Fruit fly (Drosophila melanogaster) whole organism, embryonic: ENCODE measurements around the gene CG6325.

Source experiments
- Ada2b ChIP-seq: fragments of 200-800 bp; sonication (Bioruptor generic); IDR thresholded peaks from 2 replicates; pipeline ENCODE4 v1.3.6; 2022; ENCODE audit warnings: missing biosample characterization, missing genetic modification characterization
- Adf1 ChIP-seq: fragments of 200-800 bp; sonication (Bioruptor generic); IDR thresholded peaks from 2 replicates; pipeline ENCODE4 v1.3.6; 2022; ENCODE audit warnings: missing biosample characterization, missing genetic modification characterization
- Atf3 ChIP-seq: fragments of 200-800 bp; sonication (Bioruptor generic); optimal IDR thresholded peaks from 3 replicates; lab custom pipeline; 2016; ENCODE audit warnings: missing biosample characterization, missing genetic modification characterization
- CG1024 ChIP-seq: fragments of 200-800 bp; sonication (Bioruptor generic); IDR thresholded peaks from 2 replicates; pipeline ENCODE4 v1.3.6; 2022; ENCODE audit warnings: missing biosample characterization, missing genetic modification characterization
- CG10321 ChIP-seq: fragments of 200-800 bp; sonication (Bioruptor generic); IDR thresholded peaks from 2 replicates; pipeline ENCODE4 v1.3.6; 2022; ENCODE audit warnings: missing biosample characterization, missing genetic modification characterization
- CG10462 ChIP-seq: fragments of 200-800 bp; sonication (Bioruptor generic); optimal IDR thresholded peaks from 2 replicates; lab custom pipeline; 2016; ENCODE audit warnings: missing biosample characterization, missing genetic modification characterization
- CG14014 ChIP-seq: fragments of 200-800 bp; sonication (Bioruptor generic); IDR thresholded peaks from 2 replicates; pipeline ENCODE4 v1.3.6; 2022; ENCODE audit warnings: missing biosample characterization, missing genetic modification characterization
- CG15073 ChIP-seq: fragments of 200-800 bp; sonication (Bioruptor generic); optimal IDR thresholded peaks from 2 replicates; lab custom pipeline; 2016; ENCODE audit warnings: missing biosample characterization, missing genetic modification characterization
- CG1529 ChIP-seq: fragments of 200-800 bp; sonication (Bioruptor generic); optimal IDR thresholded peaks from 3 replicates; lab custom pipeline; 2018; ENCODE audit warnings: missing biosample characterization, missing genetic modification characterization
- CG1603 ChIP-seq: fragments of 200-800 bp; sonication (Bioruptor generic); optimal IDR thresholded peaks from 2 replicates; lab custom pipeline; 2019; ENCODE audit warnings: missing biosample characterization, mild to moderate bottlenecking, missing genetic modification characterization, moderate library complexity
- CG16815 ChIP-seq: fragments of 200-800 bp; sonication (Bioruptor generic); optimal IDR thresholded peaks from 3 replicates; lab custom pipeline; 2017; ENCODE audit warnings: missing biosample characterization, mild to moderate bottlenecking, missing genetic modification characterization
- CG2678 ChIP-seq: fragments of 200-800 bp; sonication (Bioruptor generic); optimal IDR thresholded peaks from 3 replicates; lab custom pipeline; 2019; ENCODE audit warnings: missing biosample characterization, mild to moderate bottlenecking, missing genetic modification characterization, moderate library complexity
- CG2712 ChIP-seq: fragments of 200-800 bp; optimal IDR thresholded peaks from 3 replicates; lab custom pipeline; 2019; ENCODE audit warnings: missing biosample characterization, mild to moderate bottlenecking, missing genetic modification characterization, moderate library complexity
- CG2889 ChIP-seq: fragments of 200-800 bp; sonication (Bioruptor generic); IDR thresholded peaks from 3 replicates; pipeline ENCODE4 v1.3.6; 2022; ENCODE audit warnings: missing biosample characterization, missing genetic modification characterization
- CG30431 ChIP-seq: fragments of 200-800 bp; sonication (Bioruptor generic); optimal IDR thresholded peaks from 2 replicates; lab custom pipeline; 2017; ENCODE audit warnings: missing biosample characterization, missing genetic modification characterization
- CG31441 ChIP-seq: fragments of 200-800 bp; sonication (Bioruptor generic); IDR thresholded peaks from 2 replicates; pipeline ENCODE4 v1.3.6; 2022; ENCODE audit warnings: missing biosample characterization, missing genetic modification characterization
- CG34376 ChIP-seq: fragments of 200-800 bp; sonication (Bioruptor generic); optimal IDR thresholded peaks from 2 replicates; lab custom pipeline; 2018; ENCODE audit warnings: missing biosample characterization, mild to moderate bottlenecking, missing genetic modification characterization
- CG4707 ChIP-seq: fragments of 200-800 bp; sonication (Bioruptor generic); optimal IDR thresholded peaks from 2 replicates; lab custom pipeline; 2018; ENCODE audit warnings: missing biosample characterization, mild to moderate bottlenecking, missing genetic modification characterization, moderate library complexity
- CG5953 ChIP-seq: fragments of 200-800 bp; sonication (Bioruptor generic); IDR thresholded peaks from 2 replicates; pipeline ENCODE4 v1.3.6; 2022; ENCODE audit warnings: missing biosample characterization, missing genetic modification characterization
- CG8478 ChIP-seq: fragments of >200 bp; optimal IDR thresholded peaks from 2 replicates; lab custom pipeline; 2018
- CG9797 ChIP-seq: fragments of 200-800 bp; sonication (Bioruptor generic); optimal IDR thresholded peaks from 3 replicates; lab custom pipeline; 2018; ENCODE audit warnings: missing biosample characterization, mild to moderate bottlenecking, missing genetic modification characterization
- CG9932 ChIP-seq: fragments of 200-800 bp; sonication (Bioruptor generic); IDR thresholded peaks from 2 replicates; pipeline ENCODE4 v1.3.6; 2022; ENCODE audit warnings: missing biosample characterization, missing genetic modification characterization
- ERR ChIP-seq: fragments of 200-800 bp; sonication (Bioruptor generic); optimal IDR thresholded peaks from 2 replicates; lab custom pipeline; 2016; ENCODE audit warnings: missing biosample characterization, missing genetic modification characterization
- GATAe ChIP-seq: fragments of 200-800 bp; sonication (Bioruptor generic); conservative IDR thresholded peaks from 2 replicates; pipeline ENCODE4 v1.3.6; 2022; ENCODE audit warnings: missing biosample characterization, missing genetic modification characterization
- Hmr ChIP-seq: fragments of 200-800 bp; sonication (Bioruptor generic); optimal IDR thresholded peaks from 3 replicates; lab custom pipeline; 2017; ENCODE audit warnings: mild to moderate bottlenecking, missing biosample characterization, missing genetic modification reagents, missing genetic modification characterization
- MESR4 ChIP-seq: fragments of 200-800 bp; sonication (Bioruptor generic); optimal IDR thresholded peaks from 2 replicates; lab custom pipeline; 2018; ENCODE audit warnings: missing biosample characterization, mild to moderate bottlenecking, missing genetic modification characterization, moderate library complexity
- Max ChIP-seq: fragments of 200-800 bp; sonication (Bioruptor generic); optimal IDR thresholded peaks from 2 replicates; lab custom pipeline; 2016; ENCODE audit warnings: missing biosample characterization, mild to moderate bottlenecking, missing genetic modification characterization
- Nf-YC ChIP-seq: fragments of 200-800 bp; optimal IDR thresholded peaks from 3 replicates; lab custom pipeline; 2019; ENCODE audit warnings: missing biosample characterization, mild to moderate bottlenecking, missing genetic modification characterization, moderate library complexity
- Oli ChIP-seq: fragments of 200-800 bp; sonication (Bioruptor generic); optimal IDR thresholded peaks from 2 replicates; lab custom pipeline; 2018; ENCODE audit warnings: missing biosample characterization, mild to moderate bottlenecking, missing genetic modification characterization, moderate library complexity
- Optix ChIP-seq: fragments of 200-800 bp; sonication (Bioruptor generic); IDR thresholded peaks from 3 replicates; pipeline ENCODE4 v1.3.6; 2022; ENCODE audit warnings: missing biosample characterization, missing genetic modification characterization
- Rfx ChIP-seq: fragments of 200-800 bp; sonication (Bioruptor generic); IDR thresholded peaks from 2 replicates; pipeline ENCODE4 v1.3.6; 2022; ENCODE audit warnings: missing biosample characterization, missing genetic modification characterization
- Vsx1 ChIP-seq: fragments of 200-800 bp; sonication (Bioruptor generic); optimal IDR thresholded peaks from 2 replicates; lab custom pipeline; 2017; ENCODE audit warnings: missing biosample characterization, mild to moderate bottlenecking, missing genetic modification characterization, missing genetic modification reagents
- ab ChIP-seq: fragments of 200-800 bp; sonication (Bioruptor generic); optimal IDR thresholded peaks from 2 replicates; lab custom pipeline; 2016; ENCODE audit warnings: missing biosample characterization, missing genetic modification characterization
- bab2 ChIP-seq: fragments of 200-800 bp; sonication (Bioruptor generic); optimal IDR thresholded peaks from 2 replicates; lab custom pipeline; 2016; ENCODE audit warnings: missing biosample characterization, missing genetic modification characterization
- btn ChIP-seq: fragments of 200-800 bp; sonication (Bioruptor generic); optimal IDR thresholded peaks from 2 replicates; lab custom pipeline; 2016; ENCODE audit warnings: missing biosample characterization, missing genetic modification characterization
- cad ChIP-seq: fragments of >200 bp; optimal IDR thresholded peaks from 2 replicates; lab custom pipeline; 2017; ENCODE audit warnings: missing biosample characterization, missing genetic modification characterization
- ci ChIP-seq: fragments of 200-800 bp; sonication (Bioruptor generic); IDR thresholded peaks from 3 replicates; pipeline ENCODE4 v1.3.6; 2022; ENCODE audit warnings: missing biosample characterization, missing genetic modification characterization
- da ChIP-seq: fragments of 200-800 bp; sonication (Bioruptor generic); optimal IDR thresholded peaks from 2 replicates; lab custom pipeline; 2016; ENCODE audit warnings: missing biosample characterization, missing genetic modification characterization
- ems ChIP-seq: fragments of 200-800 bp; sonication (Bioruptor generic); optimal IDR thresholded peaks from 3 replicates; lab custom pipeline; 2016; ENCODE audit warnings: missing biosample characterization, missing genetic modification characterization
- gro ChIP-seq: fragments of 200-800 bp; sonication (Bioruptor generic); optimal IDR thresholded peaks from 2 replicates; lab custom pipeline; 2016; ENCODE audit warnings: missing biosample characterization, missing genetic modification characterization
- ham ChIP-seq: fragments of 200-800 bp; sonication (Bioruptor generic); IDR thresholded peaks from 2 replicates; pipeline ENCODE4 v1.3.6; 2022; ENCODE audit warnings: missing biosample characterization, missing genetic modification characterization
- ind ChIP-seq: fragments of 200-800 bp; sonication (Bioruptor generic); optimal IDR thresholded peaks from 3 replicates; lab custom pipeline; 2016; ENCODE audit warnings: missing biosample characterization, missing genetic modification characterization
- jumu ChIP-seq: fragments of 200-800 bp; sonication (Bioruptor generic); optimal IDR thresholded peaks from 3 replicates; lab custom pipeline; 2016; ENCODE audit warnings: missing biosample characterization, missing genetic modification characterization
- knrl ChIP-seq: fragments of 200-800 bp; sonication (Bioruptor generic); IDR thresholded peaks from 3 replicates; pipeline ENCODE4 v1.3.6; 2022; ENCODE audit warnings: missing biosample characterization, missing genetic modification characterization; ENCODE audit not compliant: partially characterized antibody
- lilli ChIP-seq: fragments of 200-800 bp; sonication (Bioruptor generic); optimal IDR thresholded peaks from 3 replicates; lab custom pipeline; 2016; ENCODE audit warnings: missing biosample characterization, missing genetic modification characterization
- nau ChIP-seq: fragments of 200-800 bp; sonication (Bioruptor generic); optimal IDR thresholded peaks from 3 replicates; lab custom pipeline; 2017; ENCODE audit warnings: missing biosample characterization, mild to moderate bottlenecking, missing genetic modification characterization, missing genetic modification reagents
- nmo ChIP-seq: fragments of 200-800 bp; sonication (Bioruptor generic); optimal IDR thresholded peaks from 2 replicates; lab custom pipeline; 2018; ENCODE audit warnings: missing biosample characterization, mild to moderate bottlenecking, missing genetic modification characterization, moderate library complexity
- nom ChIP-seq: fragments of 200-800 bp; sonication (Bioruptor generic); optimal IDR thresholded peaks from 2 replicates; lab custom pipeline; 2017; ENCODE audit warnings: missing biosample characterization, missing genetic modification characterization, mild to moderate bottlenecking, moderate library complexity, missing genetic modification reagents
- pb ChIP-seq: fragments of 200-800 bp; sonication (Bioruptor generic); optimal IDR thresholded peaks from 3 replicates; lab custom pipeline; 2016; ENCODE audit warnings: missing biosample characterization, missing genetic modification characterization
- prd ChIP-seq, 3 experiments: fragments of >200 bp in 2 of 3; fragments of 200-800 bp in 1 of 3; sonication (Bioruptor generic) in 1 of 3; optimal IDR thresholded peaks in 2 of 3; IDR thresholded peaks in 1 of 3; 2 replicates in 2 of 3; 3 replicates in 1 of 3; pipeline versions ENCODE4 v1.3.6 to Lab custom; 2017 to 2022; ENCODE audit warnings: missing biosample characterization in 1 of 3, missing genetic modification characterization in 1 of 3
- sima ChIP-seq: fragments of 200-800 bp; sonication (Bioruptor generic); optimal IDR thresholded peaks from 2 replicates; lab custom pipeline; 2016; ENCODE audit warnings: missing biosample characterization, missing genetic modification characterization
- sisA ChIP-seq: fragments of 200-800 bp; sonication (Bioruptor generic); IDR thresholded peaks from 2 replicates; pipeline ENCODE4 v1.3.6; 2022; ENCODE audit warnings: missing biosample characterization, missing genetic modification characterization
- toy ChIP-seq: fragments of 200-800 bp; sonication (Bioruptor generic); IDR thresholded peaks from 2 replicates; pipeline ENCODE4 v1.3.6; 2022; ENCODE audit warnings: missing biosample characterization, missing genetic modification characterization

Gene CG6325

DNA sequence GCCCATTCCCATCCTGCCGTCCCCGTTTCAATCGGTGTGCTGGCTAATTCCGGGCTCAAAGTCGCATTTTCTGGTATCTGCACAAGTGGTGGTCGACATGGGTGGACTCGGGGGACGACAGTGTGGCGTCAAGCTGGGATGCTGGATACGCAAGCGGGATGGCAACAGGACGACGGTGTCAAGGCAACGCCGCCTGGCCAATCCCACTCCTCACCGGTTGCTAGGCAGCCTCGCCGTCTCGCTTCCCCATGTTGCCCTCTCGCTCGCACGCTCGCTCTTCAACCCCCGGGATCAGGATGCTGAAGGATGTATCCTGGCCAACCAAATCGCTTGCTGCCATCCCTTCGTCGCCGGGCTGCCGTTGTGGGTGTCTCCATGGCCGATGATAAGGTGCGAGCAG lies 38.8 kb downstream of the CG6325 start (continued):
- TF ChIP-seq Adf1 (GFP tag; lab: Robert Waterston, UW) (peak; percentile 44; the same call in 1 of the 2 replicates), CG15073 (peak; percentile 87), Rfx (peak; percentile 95), Ada2b (GFP tag; lab: Robert Waterston, UW) (no peak), gro (GFP tag; lab: Kevin White, UChicago) (no peak), ERR (GFP tag; lab: Kevin White, UChicago) (no peak), CG2712 (tag; lab: Kevin White, UChicago) (no peak), CG4707 (GFP tag; lab: Kevin White, UChicago) (no peak), ci (GFP tag; lab: Robert Waterston, UW) (no peak), nau (GFP tag; lab: Kevin White, UChicago) (no peak), CG1024 (no peak), Atf3 (GFP tag; lab: Kevin White, UChicago) (no peak), ind (GFP tag; lab: Kevin White, UChicago) (no peak), CG2678 (no peak), CG10321 (GFP tag; lab: Robert Waterston, UW) (peak; percentile 95), Nf-YC (tag; lab: Kevin White, UChicago) (peak; percentile 99), CG8478 (lab: Kevin White, UChicago) (peak; percentile 90), CG9797 (no peak), btn (GFP tag; lab: Kevin White, UChicago) (no peak), CG5953 (GFP tag; lab: Robert Waterston, UW) (no peak), Optix (no peak), ham (GFP tag; lab: Robert Waterston, UW) (no peak), ems (GFP tag; lab: Kevin White, UChicago) (no peak), CG1529 (GFP tag; lab: Kevin White, UChicago) (no peak), CG10462 (GFP tag; lab: Kevin White, UChicago) (no peak), knrl (GFP tag; lab: Robert Waterston, UW) (0 out of 3 replicates have a peak, but pooled peaks have one; percentile 13), jumu (GFP tag; lab: Kevin White, UChicago) (no peak), lilli (GFP tag; lab: Kevin White, UChicago) (no peak), Hmr (GFP tag; lab: Kevin White, UChicago) (no peak), nom (GFP tag; lab: Kevin White, UChicago) (no peak), da (GFP tag; lab: Kevin White, UChicago) (no peak), sisA (GFP tag; lab: Robert Waterston, UW) (no peak), CG9932 (GFP tag; lab: Robert Waterston, UW) (no peak), CG1603 (no peak), CG14014 (no peak), ab (GFP tag; lab: Kevin White, UChicago) (no peak), sima (no peak), prd (optimal IDR thresholded peaks at IDR 0.05; lab: Kevin White, UChicago) (no peak), prd (GFP tag; IDR thresholded peaks at IDR 0.05; lab: Robert Waterston, UW) (0 out of 3 replicates have a peak, but pooled peaks have one; percentile 3), CG16815 (GFP tag; lab: Kevin White, UChicago) (no peak), CG2889 (GFP tag; lab: Robert Waterston, UW) (no peak), pb (GFP tag; lab: Kevin White, UChicago) (no peak), Max (GFP tag; lab: Kevin White, UChicago) (no peak), bab2 (GFP tag; lab: Kevin White, UChicago) (no peak), nmo (GFP tag; lab: Kevin White, UChicago) (no peak), CG34376 (GFP tag; lab: Kevin White, UChicago) (no peak), CG31441 (GFP tag; lab: Robert Waterston, UW) (no peak), Oli (tag; lab: Kevin White, UChicago) (no peak), Vsx1 (GFP tag; lab: Kevin White, UChicago) (no peak), cad (GFP tag; lab: Kevin White, UChicago) (no peak), GATAe (GFP tag; lab: Robert Waterston, UW) (no peak), toy (GFP tag; lab: Robert Waterston, UW) (no peak), CG30431 (GFP tag; lab: Kevin White, UChicago) (no peak), MESR4 (GFP tag; lab: Kevin White, UChicago) (no peak)
